Fruit fly (Drosophila melanogaster) whole organism: Measurements from ENCODE around the gene smg.

Experiments used
- Dll ChIP-seq: fragments of >200 bp; optimal IDR thresholded peaks from 2 replicates; lab custom pipeline; 2017
- EcR ChIP-seq, 2 experiments: fragments of >200 bp; optimal IDR thresholded peaks; 2 replicates each; lab custom pipeline; 2017; ENCODE audit warnings: missing biosample characterization in 2 of 2, missing genetic modification characterization in 2 of 2, missing genetic modification reagents in 2 of 2
- pan ChIP-seq: fragments of >200 bp; optimal IDR thresholded peaks from 2 replicates; lab custom pipeline; 2017
- usp ChIP-seq: fragments of >200 bp; optimal IDR thresholded peaks from 2 replicates; lab custom pipeline; 2017; ENCODE audit warnings: missing biosample characterization, missing genetic modification characterization, mixed read lengths

dm6 chr3L:8985848-8986320 lies 11.9 kb downstream of the smg start, which contains the start of gene Galk:
- no peak for TF ChIP-seq EcR (GFP tag; optimal IDR thresholded peaks at IDR 0.05; lab: Kevin White, UChicago)
- no peak for TF ChIP-seq Dll (lab: Kevin White, UChicago)
- TF ChIP-seq pan (lab: Kevin White, UChicago) = no peak
- no peak for TF ChIP-seq usp (GFP tag; lab: Kevin White, UChicago)
